Worm (Caenorhabditis elegans) whole organism, L4 larva: Measurements from ENCODE around the gene gst-31.

Experiments
- D1046.2 ChIP-seq: fragments of 200-800 bp; sonication (Bioruptor generic); IDR thresholded peaks from 2 replicates; pipeline ENCODE4 v1.3.6; 2022; ENCODE audit warnings: missing genetic modification characterization, missing compliant biosample characterization
- F10B5.3 ChIP-seq: sonication (generic microtip); optimal IDR thresholded peaks from 2 replicates; lab custom pipeline; 2016; ENCODE audit warnings: mild to moderate bottlenecking, missing genetic modification characterization, missing compliant biosample characterization
- F26F4.8 ChIP-seq: fragments of 200-800 bp; sonication (Bioruptor generic); conservative IDR thresholded peaks from 2 replicates; pipeline ENCODE4 v1.3.6; 2022; ENCODE audit warnings: missing genetic modification characterization, missing compliant biosample characterization
- F37D6.2 ChIP-seq: sonication (generic microtip); optimal IDR thresholded peaks from 2 replicates; lab custom pipeline; 2016; ENCODE audit warnings: mild to moderate bottlenecking, missing genetic modification characterization, missing compliant biosample characterization
- F44E2.7 ChIP-seq: fragments of 200-800 bp; sonication (Bioruptor generic); IDR thresholded peaks from 2 replicates; pipeline ENCODE4 v2.1.2; 2022; ENCODE audit warnings: missing genetic modification characterization, missing compliant biosample characterization
- R02D3.7 ChIP-seq: fragments of 150-350 bp; sonication (generic microtip); optimal IDR thresholded peaks from 3 replicates; lab custom pipeline; 2014; ENCODE audit warnings: missing biosample characterization, missing genetic modification characterization
- Y48G9A.11 ChIP-seq: fragments of 200-800 bp; sonication (Bioruptor generic); IDR thresholded peaks from 2 replicates; pipeline ENCODE4 v1.3.6; 2022; ENCODE audit warnings: missing genetic modification reagents, missing genetic modification characterization, missing compliant biosample characterization
- Y75B8A.6 ChIP-seq: fragments of 200-800 bp; sonication (Bioruptor generic); IDR thresholded peaks from 2 replicates; pipeline ENCODE4 v1.3.6; 2022; ENCODE audit warnings: missing genetic modification reagents, missing genetic modification characterization, missing compliant biosample characterization
- ZK546.5 ChIP-seq, 2 experiments: sonication (generic microtip); optimal IDR thresholded peaks; 2 replicates each; lab custom pipeline; 2017; ENCODE audit warnings: missing biosample characterization in 2 of 2, missing genetic modification characterization in 2 of 2
- aly-2 ChIP-seq: sonication (generic microtip); optimal IDR thresholded peaks from 2 replicates; lab custom pipeline; 2018; ENCODE audit warnings: missing biosample characterization, missing genetic modification characterization
- attf-4 ChIP-seq: sonication (generic microtip); optimal IDR thresholded peaks from 3 replicates; lab custom pipeline; 2017; ENCODE audit warnings: missing biosample characterization, missing genetic modification characterization
- ceh-32 ChIP-seq: sonication (generic microtip); optimal IDR thresholded peaks from 2 replicates; lab custom pipeline; 2016; ENCODE audit warnings: mild to moderate bottlenecking, missing genetic modification characterization, missing compliant biosample characterization; ENCODE audit not compliant: poor library complexity
- ces-1 ChIP-seq: fragments of 150-350 bp; sonication (generic microtip); optimal IDR thresholded peaks from 4 replicates; lab custom pipeline; 2014; ENCODE audit warnings: missing biosample characterization, missing genetic modification reagents, missing genetic modification characterization
- daf-19 ChIP-seq: fragments of 200-800 bp; sonication (Bioruptor generic); conservative IDR thresholded peaks from 2 replicates; pipeline ENCODE4 v1.3.6; 2022; ENCODE audit warnings: missing genetic modification characterization, missing compliant biosample characterization
- daf-8 ChIP-seq: fragments of 200-800 bp; sonication (Bioruptor generic); IDR thresholded peaks from 2 replicates; pipeline ENCODE4 v1.3.6; 2022; ENCODE audit warnings: missing genetic modification characterization, missing compliant biosample characterization
- dmd-8 ChIP-seq: fragments of 200-800 bp; sonication (Bioruptor generic); IDR thresholded peaks from 2 replicates; pipeline ENCODE4 v1.3.6; 2022; ENCODE audit warnings: missing genetic modification characterization, missing compliant biosample characterization
- dmd-9 ChIP-seq: fragments of 200-800 bp; sonication (Bioruptor generic); IDR thresholded peaks from 2 replicates; pipeline ENCODE4 v1.3.6; 2022; ENCODE audit warnings: missing genetic modification reagents, missing genetic modification characterization, missing compliant biosample characterization
- dpl-1 ChIP-seq: fragments of 150-350 bp; optimal IDR thresholded peaks from 2 replicates; lab custom pipeline; 2014; ENCODE audit warnings: missing biosample characterization, missing genetic modification reagents, missing genetic modification characterization
- dve-1 ChIP-seq: sonication (generic microtip); optimal IDR thresholded peaks from 2 replicates; lab custom pipeline; 2017; ENCODE audit warnings: antibody characterized with exemption, mild to moderate bottlenecking, missing genetic modification characterization, missing compliant biosample characterization; ENCODE audit not compliant: insufficient read depth
- fos-1 ChIP-seq: fragments of 150-350 bp; optimal IDR thresholded peaks from 2 replicates; lab custom pipeline; 2014; ENCODE audit warnings: missing biosample characterization, missing genetic modification characterization
- gei-8 ChIP-seq: fragments of 200-800 bp; sonication (Bioruptor generic); optimal IDR thresholded peaks from 2 replicates; lab custom pipeline; 2018; ENCODE audit warnings: mild to moderate bottlenecking, missing genetic modification characterization, missing compliant biosample characterization
- hif-1 ChIP-seq, 2 experiments: sonication (generic microtip); optimal IDR thresholded peaks; 2 replicates each; lab custom pipeline; 2016 to 2017; ENCODE audit warnings: missing compliant biosample characterization in 2 of 2, missing genetic modification characterization in 2 of 2, missing genetic modification reagents in 2 of 2, missing genotype in 2 of 2, mild to moderate bottlenecking in 1 of 2
- hlh-30 ChIP-seq: sonication (generic microtip); optimal IDR thresholded peaks from 2 replicates; lab custom pipeline; 2017; ENCODE audit warnings: antibody characterized with exemption, mild to moderate bottlenecking, missing genetic modification characterization, missing compliant biosample characterization; ENCODE audit not compliant: insufficient read depth
- hmg-1.1 ChIP-seq: fragments of 200-800 bp; sonication (Bioruptor generic); IDR thresholded peaks from 2 replicates; pipeline ENCODE4 v1.3.6; 2022; ENCODE audit warnings: missing genetic modification reagents, missing genetic modification characterization, missing compliant biosample characterization
- lin-1 ChIP-seq: fragments of 200-800 bp; sonication (Bioruptor generic); IDR thresholded peaks from 2 replicates; pipeline ENCODE4 v1.3.6; 2022; ENCODE audit warnings: missing genetic modification reagents, missing genetic modification characterization, missing compliant biosample characterization
- lin-15B ChIP-seq: fragments of 150-350 bp; sonication (generic microtip); optimal IDR thresholded peaks from 3 replicates; lab custom pipeline; 2014; ENCODE audit warnings: missing biosample characterization, missing genetic modification characterization
- lin-29 ChIP-seq: fragments of 200-800 bp; sonication (Bioruptor generic); IDR thresholded peaks from 2 replicates; pipeline ENCODE4 v1.3.6; 2022; ENCODE audit warnings: missing genetic modification reagents, missing genetic modification characterization, missing compliant biosample characterization
- lir-3 ChIP-seq: sonication (generic microtip); optimal IDR thresholded peaks from 2 replicates; lab custom pipeline; 2016; ENCODE audit warnings: mild to moderate bottlenecking, missing genetic modification characterization, missing compliant biosample characterization
- lsy-2 ChIP-seq, 2 experiments: fragments of 150-350 bp in 1 of 2; sonication (generic microtip) in 1 of 2; optimal IDR thresholded peaks; 2 replicates each; lab custom pipeline; 2014 to 2017; ENCODE audit warnings: missing biosample characterization in 2 of 2, missing genetic modification characterization in 2 of 2
- madf-5 ChIP-seq, 2 experiments: fragments of 200-800 bp; sonication (Bioruptor generic); IDR thresholded peaks; 2 replicates each; pipeline ENCODE4 v1.3.6; 2022; ENCODE audit warnings: missing compliant biosample characterization in 2 of 2, missing genetic modification characterization in 2 of 2
- madf-9 ChIP-seq: fragments of 200-800 bp; sonication (Bioruptor generic); conservative IDR thresholded peaks from 2 replicates; pipeline ENCODE4 v1.3.6; 2022; ENCODE audit warnings: missing genetic modification reagents, missing genetic modification characterization, missing compliant biosample characterization
- mdl-1 ChIP-seq, 2 experiments: fragments of 150-350 bp in 1 of 2; sonication (generic microtip) in 1 of 2; optimal IDR thresholded peaks; 2 replicates each; lab custom pipeline; 2014 to 2017; ENCODE audit warnings: missing biosample characterization in 2 of 2, missing genetic modification characterization in 2 of 2
- nhr-11 ChIP-seq: fragments of 150-350 bp; optimal IDR thresholded peaks from 2 replicates; lab custom pipeline; 2014; ENCODE audit warnings: missing biosample characterization, missing genetic modification characterization
- nhr-111 ChIP-seq: fragments of 200-800 bp; sonication (Bioruptor generic); optimal IDR thresholded peaks from 2 replicates; lab custom pipeline; 2018; ENCODE audit warnings: mild to moderate bottlenecking, missing genetic modification characterization, missing compliant biosample characterization
- nhr-237 ChIP-seq: sonication (generic microtip); optimal IDR thresholded peaks from 2 replicates; lab custom pipeline; 2017; ENCODE audit warnings: missing biosample characterization, missing genetic modification characterization
- nhr-25 ChIP-seq: sonication (generic microtip); optimal IDR thresholded peaks from 2 replicates; lab custom pipeline; 2017; ENCODE audit warnings: missing genetic modification characterization, mild to moderate bottlenecking, missing compliant biosample characterization, antibody characterized with exemption, moderate library complexity, borderline replicate concordance; ENCODE audit not compliant: insufficient read depth
- pha-4 ChIP-seq, 2 experiments: fragments of 150-350 bp in 1 of 2; fragments of 200-800 bp in 1 of 2; sonication (Bioruptor generic) in 1 of 2; IDR thresholded peaks in 1 of 2; optimal IDR thresholded peaks in 1 of 2; 2 replicates each; pipeline versions ENCODE4 v1.3.6 to Lab custom; 2014 to 2022; ENCODE audit warnings: missing genetic modification characterization in 2 of 2, missing genetic modification reagents in 2 of 2, missing biosample characterization in 1 of 2, missing compliant biosample characterization in 1 of 2
- pqm-1 ChIP-seq: sonication (generic microtip); optimal IDR thresholded peaks from 2 replicates; lab custom pipeline; 2017; ENCODE audit warnings: missing biosample characterization, missing genetic modification characterization
- saeg-2 ChIP-seq: fragments of 200-800 bp; sonication (Bioruptor generic); IDR thresholded peaks from 2 replicates; pipeline ENCODE4 v1.3.6; 2022; ENCODE audit warnings: missing genetic modification reagents, missing genetic modification characterization, missing compliant biosample characterization
- sdz-12 ChIP-seq: fragments of 200-800 bp; sonication (Bioruptor generic); optimal IDR thresholded peaks from 2 replicates; lab custom pipeline; 2018; ENCODE audit warnings: mild to moderate bottlenecking, missing genetic modification characterization, missing compliant biosample characterization
- spr-1 ChIP-seq: sonication (generic microtip); optimal IDR thresholded peaks from 2 replicates; lab custom pipeline; 2016; ENCODE audit warnings: mild to moderate bottlenecking, missing genetic modification characterization, missing compliant biosample characterization
- spr-3 ChIP-seq: fragments of 200-800 bp; sonication (Bioruptor generic); optimal IDR thresholded peaks from 2 replicates; lab custom pipeline; 2018; ENCODE audit warnings: mild to moderate bottlenecking, missing genetic modification characterization, missing compliant biosample characterization
- unc-130 ChIP-seq: sonication (generic microtip); optimal IDR thresholded peaks from 2 replicates; lab custom pipeline; 2016; ENCODE audit warnings: missing genetic modification reagents, missing genetic modification characterization, missing compliant biosample characterization
- unc-62 ChIP-seq, 3 experiments: fragments of 150-350 bp in 1 of 3; sonication (generic microtip); optimal IDR thresholded peaks in 2 of 3; peaks in 1 of 3; 1 replicate in 1 of 3; 2 replicates in 2 of 3; lab custom pipeline; 2014 to 2017; ENCODE audit warnings: missing biosample characterization in 3 of 3, missing genetic modification characterization in 3 of 3, missing genetic modification reagents in 3 of 3, missing genotype in 1 of 3
- vab-7 ChIP-seq: fragments of 200-800 bp; sonication (Bioruptor generic); IDR thresholded peaks from 2 replicates; pipeline ENCODE4 v1.3.6; 2022; ENCODE audit warnings: missing genetic modification reagents, missing genetic modification characterization, missing compliant biosample characterization
- zag-1 ChIP-seq: fragments of 150-350 bp; optimal IDR thresholded peaks from 2 replicates; lab custom pipeline; 2014; ENCODE audit warnings: missing biosample characterization, missing genetic modification characterization
- zip-2 ChIP-seq: fragments of 150-350 bp; optimal IDR thresholded peaks from 2 replicates; lab custom pipeline; 2014; ENCODE audit warnings: missing biosample characterization, missing genetic modification characterization
- ztf-11 ChIP-seq: fragments of 150-350 bp; optimal IDR thresholded peaks from 2 replicates; lab custom pipeline; 2014; ENCODE audit warnings: missing biosample characterization, missing genetic modification characterization

Gene gst-31

ce11 chrII:15165681-15166235, 9.0 kb downstream of the gst-31 start, which contains the start of gene gst-27 (continued):
- TF ChIP-seq F44E2.7 (GFP tag; lab: Robert Waterston, UW) (peak; percentile 60; the same call in 1 of the 2 replicates), spr-1 (tag; lab: Kevin White, UChicago) (peak; percentile 78), daf-8 (0 out of 2 replicates have a peak, but pooled peaks have one; percentile 56), lin-1 (GFP tag; lab: Robert Waterston, UW) (peak; percentile 83), R02D3.7 (peak; percentile 33), lir-3 (peak; percentile 81), pha-4 (GFP tag; IDR thresholded peaks at IDR 0.05; lab: Robert Waterston, UW) (peak; percentile 91), pha-4 (tag; optimal IDR thresholded peaks at IDR 0.05; lab: Kevin White, UChicago) (no peak), D1046.2 (GFP tag; lab: Robert Waterston, UW) (0 out of 2 replicates have a peak, but pooled peaks have one; percentile 45), hmg-1.1 (peak; percentile 90), dpl-1 (peak; percentile 63), dmd-8 (GFP tag; lab: Robert Waterston, UW) (peak; percentile 89), Y75B8A.6 (GFP tag; lab: Robert Waterston, UW) (peak; percentile 83; the same call in 1 of the 2 replicates), unc-130 (GFP tag; lab: Kevin White, UChicago) (peak; percentile 64), zip-2 (tag; lab: Kevin White, UChicago) (peak; percentile 77), unc-62 (GFP tag; optimal IDR thresholded peaks at IDR 0.05 in 1 of 2; lab: Kevin White, UChicago) (peak in 1 of 2 experiments; percentile 100), unc-62 (tag; optimal IDR thresholded peaks at IDR 0.05; lab: Kevin White, UChicago) (no peak), lin-29 (GFP tag; lab: Robert Waterston, UW) (peak; percentile 62; the same call in 1 of the 2 replicates), nhr-11 (peak; percentile 64), nhr-237 (tag; lab: Kevin White, UChicago) (no peak), ZK546.5 (tag; optimal IDR thresholded peaks at IDR 0.05; lab: Kevin White, UChicago) (no peak), hlh-30 (peak; percentile 76), sdz-12 (GFP tag; lab: Kevin White, UChicago) (peak; percentile 89), saeg-2 (GFP tag; lab: Robert Waterston, UW) (peak; percentile 53; the same call in 1 of the 2 replicates), gei-8 (GFP tag; lab: Kevin White, UChicago) (peak; percentile 90), spr-3 (GFP tag; lab: Kevin White, UChicago) (peak; percentile 80), nhr-111 (GFP tag; lab: Kevin White, UChicago) (peak; percentile 50), ztf-11 (tag; lab: Kevin White, UChicago) (peak; percentile 27), daf-19 (GFP tag; lab: Robert Waterston, UW) (peak; percentile 80), ceh-32 (tag; lab: Kevin White, UChicago) (peak; percentile 34), fos-1 (tag; lab: Kevin White, UChicago) (no peak), F37D6.2 (tag; lab: Kevin White, UChicago) (peak; percentile 73), aly-2 (tag; lab: Kevin White, UChicago) (peak; percentile 47), F10B5.3 (peak; percentile 62), hif-1 (tag; optimal IDR thresholded peaks at IDR 0.05; lab: Kevin White, UChicago) (peak in 1 of 2 experiments; percentile 66), madf-5 (GFP tag; IDR thresholded peaks at IDR 0.05; lab: Robert Waterston, UW) (peak; percentile 43 to 93; a peak in 2 of 4 replicates), mdl-1 (tag; optimal IDR thresholded peaks at IDR 0.05; lab: Kevin White, UChicago) (peak in 1 of 2 experiments; percentile 43), Y48G9A.11 (GFP tag; lab: Robert Waterston, UW) (peak; percentile 80), nhr-25 (tag; lab: Kevin White, UChicago) (peak; percentile 43), vab-7 (GFP tag; lab: Robert Waterston, UW) (peak; percentile 95), pqm-1 (tag; lab: Kevin White, UChicago) (peak; percentile 22), attf-4 (no peak), lsy-2 (tag; optimal IDR thresholded peaks at IDR 0.05; lab: Kevin White, UChicago) (no peak), F26F4.8 (GFP tag; lab: Robert Waterston, UW) (peak; percentile 85), lin-15B (no peak), zag-1 (tag; lab: Kevin White, UChicago) (no peak), dve-1 (tag; lab: Kevin White, UChicago) (peak; percentile 91), ces-1 (GFP tag; lab: Kevin White, UChicago) (no peak), madf-9 (GFP tag; lab: Robert Waterston, UW) (peak; percentile 72), dmd-9 (GFP tag; lab: Robert Waterston, UW) (peak; percentile 78)
